Fruit fly (Drosophila melanogaster) whole organism, embryonic: ENCODE data around the gene Cad74A.

Source experiments
- ATbp ChIP-seq: fragments of 200-800 bp; sonication (Bioruptor generic); optimal IDR thresholded peaks from 2 replicates; lab custom pipeline; 2017; ENCODE audit warnings: missing biosample characterization, mild to moderate bottlenecking, missing genetic modification characterization, missing genetic modification reagents
- Aef1 ChIP-seq: fragments of 200-800 bp; sonication (Bioruptor generic); IDR thresholded peaks from 3 replicates; pipeline ENCODE4 v1.3.6; 2022; ENCODE audit warnings: missing biosample characterization, missing genetic modification characterization
- CG10654 ChIP-seq: fragments of 200-800 bp; sonication (Bioruptor generic); optimal IDR thresholded peaks from 2 replicates; lab custom pipeline; 2016; ENCODE audit warnings: missing biosample characterization, missing genetic modification characterization
- CG10959 ChIP-seq: fragments of 200-800 bp; sonication (Bioruptor generic); IDR thresholded peaks from 2 replicates; pipeline ENCODE4 v1.3.6; 2022; ENCODE audit warnings: missing biosample characterization, missing genetic modification characterization
- CG11247 ChIP-seq: fragments of 200-800 bp; sonication (Bioruptor generic); IDR thresholded peaks from 2 replicates; pipeline ENCODE4 v1.3.6; 2022; ENCODE audit warnings: missing biosample characterization, missing genetic modification characterization
- CG12104 ChIP-seq: fragments of 200-800 bp; sonication (Bioruptor generic); optimal IDR thresholded peaks from 3 replicates; lab custom pipeline; 2016; ENCODE audit warnings: missing biosample characterization, missing genetic modification characterization
- CG12236 ChIP-seq: fragments of 200-800 bp; sonication (Bioruptor generic); optimal IDR thresholded peaks from 2 replicates; lab custom pipeline; 2016; ENCODE audit warnings: missing biosample characterization, missing genetic modification characterization
- CG12391 ChIP-seq: fragments of 200-800 bp; sonication (Bioruptor generic); optimal IDR thresholded peaks from 3 replicates; lab custom pipeline; 2018; ENCODE audit warnings: missing biosample characterization, mild to moderate bottlenecking, missing genetic modification characterization, moderate library complexity
- CG15514 ChIP-seq: fragments of 200-800 bp; sonication (Bioruptor generic); optimal IDR thresholded peaks from 3 replicates; lab custom pipeline; 2017; ENCODE audit warnings: missing biosample characterization, missing genetic modification characterization, mild to moderate bottlenecking, moderate library complexity, missing genetic modification reagents
- CG1602 ChIP-seq: fragments of 200-800 bp; sonication (Bioruptor generic); optimal IDR thresholded peaks from 3 replicates; lab custom pipeline; 2016; ENCODE audit warnings: missing biosample characterization, missing genetic modification characterization
- CG17186 ChIP-seq: fragments of 200-800 bp; sonication (Bioruptor generic); optimal IDR thresholded peaks from 3 replicates; lab custom pipeline; 2017; ENCODE audit warnings: missing biosample characterization, missing genetic modification reagents, missing genetic modification characterization
- CG2116 ChIP-seq: fragments of 200-800 bp; sonication (Bioruptor generic); optimal IDR thresholded peaks from 3 replicates; lab custom pipeline; 2018; ENCODE audit warnings: missing biosample characterization, mild to moderate bottlenecking, missing genetic modification characterization
- CG2120 ChIP-seq: fragments of 200-800 bp; sonication (Bioruptor generic); optimal IDR thresholded peaks from 3 replicates; lab custom pipeline; 2016; ENCODE audit warnings: missing biosample characterization, missing genetic modification characterization
- CG3065 ChIP-seq: fragments of 200-800 bp; sonication (Bioruptor generic); optimal IDR thresholded peaks from 2 replicates; lab custom pipeline; 2016; ENCODE audit warnings: missing biosample characterization, missing genetic modification characterization
- CG33213 ChIP-seq: fragments of 200-800 bp; sonication (Bioruptor generic); optimal IDR thresholded peaks from 3 replicates; lab custom pipeline; 2016; ENCODE audit warnings: missing biosample characterization, missing genetic modification characterization
- CG34422 ChIP-seq: fragments of 200-800 bp; sonication (Bioruptor generic); IDR thresholded peaks from 3 replicates; pipeline ENCODE4 v1.3.6; 2022; ENCODE audit warnings: missing biosample characterization, missing genetic modification characterization
- CG3995 ChIP-seq: fragments of 200-800 bp; sonication (Bioruptor generic); optimal IDR thresholded peaks from 3 replicates; lab custom pipeline; 2016; ENCODE audit warnings: missing biosample characterization, missing genetic modification characterization
- CG4282 ChIP-seq: fragments of 200-800 bp; sonication (Bioruptor generic); optimal IDR thresholded peaks from 2 replicates; lab custom pipeline; 2016; ENCODE audit warnings: missing biosample characterization, missing genetic modification characterization
- CG4404 ChIP-seq: fragments of 200-800 bp; sonication (Bioruptor generic); IDR thresholded peaks from 2 replicates; pipeline ENCODE4 v1.3.6; 2022; ENCODE audit warnings: missing biosample characterization, missing genetic modification characterization
- CG5245 ChIP-seq: fragments of 200-800 bp; sonication (Bioruptor generic); optimal IDR thresholded peaks from 3 replicates; lab custom pipeline; 2016; ENCODE audit warnings: missing biosample characterization, missing genetic modification characterization
- CG6765 ChIP-seq: fragments of 200-800 bp; sonication (Bioruptor generic); optimal IDR thresholded peaks from 3 replicates; lab custom pipeline; 2017; ENCODE audit warnings: missing biosample characterization, mild to moderate bottlenecking, missing genetic modification characterization
- CG8765 ChIP-seq: fragments of 200-800 bp; sonication (Bioruptor generic); IDR thresholded peaks from 2 replicates; pipeline ENCODE4 v1.3.6; 2022; ENCODE audit warnings: missing biosample characterization, missing genetic modification characterization
- Dp ChIP-seq: fragments of 200-800 bp; sonication (Bioruptor generic); optimal IDR thresholded peaks from 2 replicates; lab custom pipeline; 2018; ENCODE audit warnings: missing biosample characterization, mild to moderate bottlenecking, missing genetic modification characterization, moderate library complexity
- Drgx ChIP-seq: fragments of 200-800 bp; sonication (Bioruptor generic); IDR thresholded peaks from 2 replicates; pipeline ENCODE4 v1.3.6; 2022; ENCODE audit warnings: missing biosample characterization, missing genetic modification characterization
- HLH3B ChIP-seq: fragments of 200-800 bp; sonication (Bioruptor generic); IDR thresholded peaks from 2 replicates; pipeline ENCODE4 v1.3.6; 2022; ENCODE audit warnings: missing biosample characterization, missing genetic modification characterization
- Hr39 ChIP-seq: fragments of >200 bp; optimal IDR thresholded peaks from 2 replicates; lab custom pipeline; 2017
- MESR4 ChIP-seq: fragments of 200-800 bp; sonication (Bioruptor generic); optimal IDR thresholded peaks from 2 replicates; lab custom pipeline; 2018; ENCODE audit warnings: missing biosample characterization, mild to moderate bottlenecking, missing genetic modification characterization, moderate library complexity
- NK7.1 ChIP-seq: fragments of 200-800 bp; sonication (Bioruptor generic); optimal IDR thresholded peaks from 3 replicates; lab custom pipeline; 2016; ENCODE audit warnings: missing biosample characterization, missing genetic modification characterization
- Opbp ChIP-seq: fragments of 200-800 bp; sonication (Bioruptor generic); IDR thresholded peaks from 3 replicates; pipeline ENCODE4 v1.3.6; 2022; ENCODE audit warnings: missing biosample characterization, missing genetic modification characterization; ENCODE audit not compliant: partially characterized antibody
- Pdp1 ChIP-seq, 2 experiments: fragments of 200-800 bp; sonication (Bioruptor generic); optimal IDR thresholded peaks; 3 replicates each; lab custom pipeline; 2016; ENCODE audit warnings: missing biosample characterization in 2 of 2, missing genetic modification characterization in 2 of 2, mild to moderate bottlenecking in 1 of 2, moderate library complexity in 1 of 2
- Rfx ChIP-seq: fragments of 200-800 bp; sonication (Bioruptor generic); IDR thresholded peaks from 2 replicates; pipeline ENCODE4 v1.3.6; 2022; ENCODE audit warnings: missing biosample characterization, missing genetic modification characterization
- Vsx1 ChIP-seq: fragments of 200-800 bp; sonication (Bioruptor generic); optimal IDR thresholded peaks from 2 replicates; lab custom pipeline; 2017; ENCODE audit warnings: missing biosample characterization, mild to moderate bottlenecking, missing genetic modification characterization, missing genetic modification reagents
- YL-1 ChIP-seq: fragments of 200-800 bp; sonication (Bioruptor generic); optimal IDR thresholded peaks from 3 replicates; lab custom pipeline; 2017; ENCODE audit warnings: missing biosample characterization, mild to moderate bottlenecking, missing genetic modification characterization
- ab ChIP-seq: fragments of 200-800 bp; sonication (Bioruptor generic); optimal IDR thresholded peaks from 2 replicates; lab custom pipeline; 2016; ENCODE audit warnings: missing biosample characterization, missing genetic modification characterization
- ash1 ChIP-seq: fragments of 200-800 bp; sonication (Bioruptor generic); optimal IDR thresholded peaks from 2 replicates; lab custom pipeline; 2018; ENCODE audit warnings: missing biosample characterization, mild to moderate bottlenecking, missing genetic modification characterization
- btn ChIP-seq: fragments of 200-800 bp; sonication (Bioruptor generic); optimal IDR thresholded peaks from 2 replicates; lab custom pipeline; 2016; ENCODE audit warnings: missing biosample characterization, missing genetic modification characterization
- cad ChIP-seq: fragments of >200 bp; optimal IDR thresholded peaks from 2 replicates; lab custom pipeline; 2017; ENCODE audit warnings: missing biosample characterization, missing genetic modification characterization
- chinmo ChIP-seq: fragments of 200-800 bp; sonication (Bioruptor generic); IDR thresholded peaks from 4 replicates; pipeline ENCODE4 v1.3.6; 2022; ENCODE audit warnings: missing biosample characterization, missing genetic modification characterization; ENCODE audit not compliant: partially characterized antibody
- cwo ChIP-seq: fragments of 200-800 bp; sonication (Bioruptor generic); optimal IDR thresholded peaks from 3 replicates; lab custom pipeline; 2017; ENCODE audit warnings: missing biosample characterization, missing genetic modification characterization, mild to moderate bottlenecking, moderate library complexity, missing genetic modification reagents
- disco-r ChIP-seq: fragments of 200-800 bp; sonication (Bioruptor generic); optimal IDR thresholded peaks from 2 replicates; lab custom pipeline; 2016; ENCODE audit warnings: missing biosample characterization, missing genetic modification characterization
- exex ChIP-seq: fragments of 200-800 bp; sonication (Bioruptor generic); optimal IDR thresholded peaks from 4 replicates; lab custom pipeline; 2018; ENCODE audit warnings: missing biosample characterization, mild to moderate bottlenecking, missing genetic modification characterization, moderate library complexity
- gro ChIP-seq: fragments of 200-800 bp; sonication (Bioruptor generic); optimal IDR thresholded peaks from 2 replicates; lab custom pipeline; 2016; ENCODE audit warnings: missing biosample characterization, missing genetic modification characterization
- hbn ChIP-seq: fragments of 200-800 bp; sonication (Bioruptor generic); IDR thresholded peaks from 2 replicates; pipeline ENCODE4 v1.3.6; 2022; ENCODE audit warnings: missing biosample characterization, missing genetic modification characterization; ENCODE audit not compliant: partially characterized antibody
- kah ChIP-seq: fragments of 200-800 bp; sonication (Bioruptor generic); optimal IDR thresholded peaks from 2 replicates; lab custom pipeline; 2018; ENCODE audit warnings: missing biosample characterization, mild to moderate bottlenecking, missing genetic modification characterization
- psq ChIP-seq: fragments of 200-800 bp; sonication (Bioruptor generic); optimal IDR thresholded peaks from 2 replicates; lab custom pipeline; 2017; ENCODE audit warnings: missing biosample characterization, missing genetic modification characterization
- repo ChIP-seq: fragments of 200-800 bp; sonication (Bioruptor generic); optimal IDR thresholded peaks from 2 replicates; lab custom pipeline; 2016; ENCODE audit warnings: missing biosample characterization, missing genetic modification characterization
- schlank ChIP-seq: fragments of 200-800 bp; sonication (Bioruptor generic); optimal IDR thresholded peaks from 2 replicates; lab custom pipeline; 2018; ENCODE audit warnings: missing biosample characterization, mild to moderate bottlenecking, missing genetic modification characterization
- ssp ChIP-seq: fragments of 200-800 bp; sonication (Bioruptor generic); IDR thresholded peaks from 2 replicates; pipeline ENCODE4 v1.3.6; 2022; ENCODE audit warnings: missing biosample characterization, missing genetic modification characterization
- stc ChIP-seq: fragments of 200-800 bp; sonication (Bioruptor generic); IDR thresholded peaks from 2 replicates; pipeline ENCODE4 v1.3.6; 2022; ENCODE audit warnings: missing biosample characterization, missing genetic modification characterization
- tna ChIP-seq: fragments of 200-800 bp; sonication (Bioruptor generic); IDR thresholded peaks from 2 replicates; pipeline ENCODE4 v1.3.6; 2022; ENCODE audit warnings: missing biosample characterization, missing genetic modification characterization; ENCODE audit not compliant: partially characterized antibody
- zf30C ChIP-seq: fragments of 200-800 bp; sonication (Bioruptor generic); optimal IDR thresholded peaks from 3 replicates; lab custom pipeline; 2018; ENCODE audit warnings: missing biosample characterization, mild to moderate bottlenecking, missing genetic modification characterization

Gene Cad74A

DNA sequence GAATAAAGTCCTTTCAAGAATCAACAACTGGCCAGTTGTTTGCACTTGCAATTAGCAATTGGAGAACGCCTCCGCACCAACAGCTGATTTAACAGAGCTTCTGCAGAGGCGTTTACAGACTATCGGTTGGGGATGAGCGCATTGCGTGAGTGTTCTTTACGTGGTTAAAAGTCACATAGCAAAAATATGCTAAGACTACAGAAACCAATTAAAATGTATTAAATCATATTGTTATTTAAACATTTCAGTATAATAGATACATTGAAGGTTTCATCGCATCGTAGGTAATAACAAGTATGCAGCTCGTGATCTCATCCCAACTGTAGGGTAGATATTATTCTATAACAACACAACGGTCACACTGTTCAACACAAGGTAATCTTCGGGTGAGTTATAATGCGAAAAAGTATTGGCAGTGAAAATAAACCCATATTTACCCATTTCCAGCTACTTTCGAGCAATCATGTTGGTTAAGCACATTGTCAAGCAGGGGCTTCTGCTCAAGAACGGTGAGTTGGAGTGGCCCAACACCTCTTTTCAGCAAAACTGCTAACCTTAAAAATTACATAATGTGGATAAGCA lies 45.9 kb upstream of the Cad74A start, which contains the start of the genes Sec3 and COX7B (continued):
- TF ChIP-seq CG8765 (GFP tag; lab: Robert Waterston, UW) (no peak), CG33213 (GFP tag; lab: Kevin White, UChicago) (peak; percentile 36), gro (peak; percentile 26), CG12391 (tag; lab: Kevin White, UChicago) (peak; percentile 80), Aef1 (peak; percentile 44; the same call in 2 of the 3 replicates), hbn (GFP tag; lab: Robert Waterston, UW) (peak; percentile 93), Rfx (peak; percentile 70; the same call in 1 of the 2 replicates), Opbp (GFP tag; lab: Robert Waterston, UW) (peak; percentile 87), YL-1 (GFP tag; lab: Kevin White, UChicago) (peak; percentile 91), CG4282 (GFP tag; lab: Kevin White, UChicago) (peak; percentile 12), CG17186 (GFP tag; lab: Kevin White, UChicago) (peak; percentile 76), CG10959 (GFP tag; lab: Robert Waterston, UW) (no peak), cad (GFP tag; lab: Kevin White, UChicago) (no peak), CG12104 (GFP tag; lab: Kevin White, UChicago) (peak; percentile 47), disco-r (GFP tag; lab: Kevin White, UChicago) (no peak), tna (GFP tag; lab: Robert Waterston, UW) (peak; percentile 75), stc (no peak), Pdp1 (GFP tag; optimal IDR thresholded peaks at IDR 0.05; lab: Kevin White, UChicago) (peak; percentile 64 to 96), schlank (tag; lab: Kevin White, UChicago) (no peak), CG15514 (peak; percentile 70), kah (no peak), CG12236 (GFP tag; lab: Kevin White, UChicago) (no peak), ash1 (GFP tag; lab: Kevin White, UChicago) (no peak), ab (GFP tag; lab: Kevin White, UChicago) (no peak), NK7.1 (GFP tag; lab: Kevin White, UChicago) (no peak), btn (GFP tag; lab: Kevin White, UChicago) (peak; percentile 10), CG3065 (peak; percentile 24), chinmo (GFP tag; lab: Robert Waterston, UW) (peak; percentile 76; the same call in 2 of the 4 replicates), CG11247 (no peak), psq (GFP tag; lab: Kevin White, UChicago) (no peak), CG10654 (peak; percentile 43), cwo (peak; percentile 25), Vsx1 (GFP tag; lab: Kevin White, UChicago) (peak; percentile 39), CG34422 (peak; percentile 63), CG6765 (GFP tag; lab: Kevin White, UChicago) (no peak), ssp (GFP tag; lab: Robert Waterston, UW) (peak; percentile 28; the same call in 1 of the 2 replicates), CG4404 (peak; percentile 55), Drgx (GFP tag; lab: Robert Waterston, UW) (no peak; the same call in 1 of the 2 replicates), repo (no peak), CG3995 (GFP tag; lab: Kevin White, UChicago) (peak; percentile 95), CG2120 (GFP tag; lab: Kevin White, UChicago) (peak; percentile 83), CG5245 (GFP tag; lab: Kevin White, UChicago) (no peak), CG1602 (peak; percentile 58), CG2116 (GFP tag; lab: Kevin White, UChicago) (peak; percentile 75), zf30C (no peak), ATbp (GFP tag; lab: Kevin White, UChicago) (no peak), MESR4 (peak; percentile 80), HLH3B (GFP tag; lab: Robert Waterston, UW) (peak; percentile 45; the same call in 1 of the 2 replicates), exex (tag; lab: Kevin White, UChicago) (peak; percentile 58), Hr39 (lab: Kevin White, UChicago) (no peak), Dp (GFP tag; lab: Kevin White, UChicago) (peak; percentile 4)
